Worm (Caenorhabditis elegans) whole organism, midembryonic: ENCODE results near the gene ham-1.

Experiments used
- T22C8.4 ChIP-seq: fragments of 200-800 bp; sonication (Bioruptor generic); IDR thresholded peaks from 2 replicates; pipeline ENCODE4 v1.3.6; 2022; ENCODE audit warnings: missing genetic modification characterization, missing compliant biosample characterization
- cog-1 ChIP-seq: sonication (generic microtip); optimal IDR thresholded peaks from 2 replicates; lab custom pipeline; 2016; ENCODE audit warnings: missing genetic modification characterization, missing compliant biosample characterization
- flt-1 ChIP-seq: fragments of 200-800 bp; sonication (Bioruptor generic); IDR thresholded peaks from 2 replicates; pipeline ENCODE4 v1.3.6; 2022; ENCODE audit warnings: missing genetic modification characterization, missing compliant biosample characterization
- klf-2 ChIP-seq: fragments of 200-800 bp; sonication (Bioruptor generic); conservative IDR thresholded peaks from 2 replicates; pipeline ENCODE4 v1.3.6; 2022; ENCODE audit warnings: missing genetic modification reagents, missing genetic modification characterization, missing compliant biosample characterization
- med-1 ChIP-seq: sonication (generic microtip); optimal IDR thresholded peaks from 2 replicates; lab custom pipeline; 2017; ENCODE audit warnings: missing genetic modification characterization, mild to moderate bottlenecking, missing compliant biosample characterization, antibody characterized with exemption, missing genetic modification reagents; ENCODE audit not compliant: insufficient read depth
- ref-1 ChIP-seq: fragments of 200-800 bp; sonication (Bioruptor generic); conservative IDR thresholded peaks from 2 replicates; pipeline ENCODE4 v1.3.6; 2022; ENCODE audit warnings: missing genetic modification reagents, missing genetic modification characterization, missing compliant biosample characterization
- tab-1 ChIP-seq: fragments of 200-800 bp; sonication (Bioruptor generic); IDR thresholded peaks from 2 replicates; pipeline ENCODE4 v1.3.6; 2022; ENCODE audit warnings: missing genetic modification characterization, missing compliant biosample characterization
- ztf-23 ChIP-seq: fragments of 200-800 bp; sonication (Bioruptor generic); IDR thresholded peaks from 2 replicates; pipeline ENCODE4 v1.3.6; 2022; ENCODE audit warnings: missing genetic modification reagents, missing genetic modification characterization, missing compliant biosample characterization
- ztf-29 ChIP-seq: fragments of 200-800 bp; sonication (Bioruptor generic); IDR thresholded peaks from 2 replicates; pipeline ENCODE4 v1.3.6; 2022; ENCODE audit warnings: missing genetic modification reagents, missing genetic modification characterization, missing compliant biosample characterization

- TF ChIP-seq cog-1: no peak
- no peak for TF ChIP-seq med-1
- TF ChIP-seq ztf-23 (GFP tag; lab: Robert Waterston, UW): no peak
- 0 out of 2 replicates have a peak, but pooled peaks have one; percentile 43 for TF ChIP-seq flt-1
- no peak for TF ChIP-seq ztf-29
- TF ChIP-seq tab-1 (GFP tag; lab: Robert Waterston, UW): no peak
- no peak for TF ChIP-seq ref-1 (GFP tag; lab: Robert Waterston, UW)
- no peak for TF ChIP-seq T22C8.4 (GFP tag; lab: Robert Waterston, UW)
- no peak for TF ChIP-seq klf-2 (GFP tag; lab: Robert Waterston, UW)
Measured at ce11 chrIV:12544624-12545023, 2.6 kb downstream of the ham-1 start.
